Worm (Caenorhabditis elegans): ENCODE measurements around the gene rpa-1.

ce11 chrII:7666967-7667366 lies 2.6 kb downstream of the rpa-1 start, which contains the start of gene lir-2:
- TF ChIP-seq mep-1 (tag; optimal IDR thresholded peaks at IDR 0.05) = no peak
- no peak for TF ChIP-seq nhr-237 (tag; optimal IDR thresholded peaks at IDR 0.05)

All from whole organism, L1 larva.